Fruit fly (Drosophila melanogaster) Kc167 (cell line): ENCODE results near the gene amn.

Experiments used
- Myc ChIP-seq: fragments of >200 bp; optimal IDR thresholded peaks from 2 replicates; lab custom pipeline; 2017; ENCODE audit warnings: missing external identifiers
- h ChIP-seq: fragments of >200 bp; optimal IDR thresholded peaks from 3 replicates; lab custom pipeline; 2018; ENCODE audit warnings: missing external identifiers

DNA sequence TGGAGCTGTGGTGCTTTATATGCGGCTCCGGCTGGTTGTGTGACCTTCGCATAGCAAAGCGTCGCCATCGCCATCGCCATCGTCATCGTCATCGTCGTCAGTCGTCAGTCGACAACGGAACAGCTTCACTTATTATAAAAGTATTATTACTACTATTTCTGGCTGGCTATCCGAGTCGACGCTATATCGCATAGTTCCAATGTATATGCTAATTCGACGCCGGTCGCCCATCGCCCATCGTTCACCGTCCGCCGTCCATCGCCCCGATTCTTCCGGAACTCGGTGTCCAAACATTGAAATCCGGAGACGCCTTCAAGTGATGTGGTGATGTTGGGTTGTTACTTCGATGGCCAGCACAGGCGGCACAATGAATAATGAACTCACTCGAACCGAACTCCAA lies 2.2 kb upstream of the amn start:
- no peak for TF ChIP-seq Myc (lab: Kevin White, UChicago)
- TF ChIP-seq h (lab: Kevin White, UChicago) = no peak
